Fruit fly (Drosophila melanogaster): Measurements from ENCODE around the gene Pi4KIIalpha.

- TF ChIP-seq CG8478 (optimal IDR thresholded peaks at IDR 0.05) (no peak), CTCF (optimal IDR thresholded peaks at IDR 0.05) (no peak)
These were observed 10.4 kb upstream of the Pi4KIIalpha start for dm6 chr3R:5573883-5574282.

All from S2 (cell line).